Fruit fly (Drosophila melanogaster) whole organism: ENCODE measurements around the gene CG43446.

Experiments
- Dll ChIP-seq: fragments of >200 bp; optimal IDR thresholded peaks from 2 replicates; lab custom pipeline; 2017
- usp ChIP-seq: fragments of >200 bp; optimal IDR thresholded peaks from 2 replicates; lab custom pipeline; 2017; ENCODE audit warnings: missing biosample characterization, missing genetic modification characterization, mixed read lengths

dm6 chr3R:20946774-20947173, 41.0 kb downstream of the CG43446 start:
- TF ChIP-seq Dll, result no peak
- TF ChIP-seq usp (GFP tag; lab: Kevin White, UChicago), result no peak
